Fruit fly (Drosophila melanogaster) whole organism, embryonic: ENCODE results near the gene Acbp6.
A peak's percentile ranks its signal among the peaks of the same experiment; 100 is the strongest.

Source experiments
- Atf6 ChIP-seq: fragments of 200-800 bp; sonication (Bioruptor generic); IDR thresholded peaks from 2 replicates; pipeline ENCODE4 v1.3.6; 2022; ENCODE audit warnings: missing biosample characterization, missing genetic modification characterization
- CG10366 ChIP-seq: fragments of 200-800 bp; sonication (Bioruptor generic); IDR thresholded peaks from 2 replicates; pipeline ENCODE4 v1.3.6; 2022; ENCODE audit warnings: missing biosample characterization, missing genetic modification characterization
- CG12942 ChIP-seq: fragments of 200-800 bp; sonication (Bioruptor generic); optimal IDR thresholded peaks from 3 replicates; lab custom pipeline; 2016; ENCODE audit warnings: missing biosample characterization, missing genetic modification characterization
- CG13775 ChIP-seq: fragments of 200-800 bp; sonication (Bioruptor generic); optimal IDR thresholded peaks from 3 replicates; lab custom pipeline; 2017; ENCODE audit warnings: missing biosample characterization, mild to moderate bottlenecking, missing genetic modification characterization
- CG14965 ChIP-seq: fragments of 200-800 bp; sonication (Bioruptor generic); optimal IDR thresholded peaks from 2 replicates; lab custom pipeline; 2016; ENCODE audit warnings: missing biosample characterization, missing genetic modification characterization, borderline replicate concordance
- CG1602 ChIP-seq: fragments of 200-800 bp; sonication (Bioruptor generic); optimal IDR thresholded peaks from 3 replicates; lab custom pipeline; 2016; ENCODE audit warnings: missing biosample characterization, missing genetic modification characterization
- CG16863 ChIP-seq: fragments of 200-800 bp; sonication (Bioruptor generic); optimal IDR thresholded peaks from 3 replicates; lab custom pipeline; 2016; ENCODE audit warnings: missing biosample characterization, missing genetic modification characterization
- CG17385 ChIP-seq: fragments of 200-800 bp; sonication (Bioruptor generic); optimal IDR thresholded peaks from 3 replicates; lab custom pipeline; 2018; ENCODE audit warnings: missing biosample characterization, mild to moderate bottlenecking, missing genetic modification characterization
- CG18011 ChIP-seq: fragments of 200-800 bp; sonication (Bioruptor generic); optimal IDR thresholded peaks from 2 replicates; lab custom pipeline; 2017; ENCODE audit warnings: missing biosample characterization, missing genetic modification characterization, mild to moderate bottlenecking, moderate library complexity, missing genotype
- CG1832 ChIP-seq: fragments of 200-800 bp; sonication (Bioruptor generic); optimal IDR thresholded peaks from 2 replicates; lab custom pipeline; 2017; ENCODE audit warnings: missing biosample characterization, mild to moderate bottlenecking, missing genetic modification characterization, inconsistent platforms
- CG18764 ChIP-seq: fragments of 200-800 bp; sonication (Bioruptor generic); optimal IDR thresholded peaks from 3 replicates; lab custom pipeline; 2016; ENCODE audit warnings: missing biosample characterization, missing genetic modification characterization
- CG2116 ChIP-seq: fragments of 200-800 bp; sonication (Bioruptor generic); optimal IDR thresholded peaks from 3 replicates; lab custom pipeline; 2018; ENCODE audit warnings: missing biosample characterization, mild to moderate bottlenecking, missing genetic modification characterization
- CG4360 ChIP-seq: fragments of 200-800 bp; sonication (Bioruptor generic); IDR thresholded peaks from 2 replicates; pipeline ENCODE4 v1.3.6; 2022; ENCODE audit warnings: missing biosample characterization, missing genetic modification characterization
- CG4617 ChIP-seq: fragments of 200-800 bp; sonication (Bioruptor generic); optimal IDR thresholded peaks from 3 replicates; lab custom pipeline; 2016; ENCODE audit warnings: missing biosample characterization, missing genetic modification characterization, borderline replicate concordance
- CG4707 ChIP-seq: fragments of 200-800 bp; sonication (Bioruptor generic); optimal IDR thresholded peaks from 2 replicates; lab custom pipeline; 2018; ENCODE audit warnings: missing biosample characterization, mild to moderate bottlenecking, missing genetic modification characterization, moderate library complexity
- CG8924 ChIP-seq: fragments of 200-800 bp; optimal IDR thresholded peaks from 3 replicates; lab custom pipeline; 2019; ENCODE audit warnings: missing biosample characterization, mild to moderate bottlenecking, missing genetic modification characterization, moderate library complexity
- CG9797 ChIP-seq: fragments of 200-800 bp; sonication (Bioruptor generic); optimal IDR thresholded peaks from 3 replicates; lab custom pipeline; 2018; ENCODE audit warnings: missing biosample characterization, mild to moderate bottlenecking, missing genetic modification characterization
- CkIIα-i1 ChIP-seq: fragments of 200-800 bp; sonication (Bioruptor generic); IDR thresholded peaks from 2 replicates; pipeline ENCODE4 v1.3.6; 2022; ENCODE audit warnings: missing biosample characterization, missing genetic modification characterization
- Eip74EF ChIP-seq, 2 experiments: fragments of 200-800 bp in 1 of 2; fragments of >200 bp in 1 of 2; sonication (Bioruptor generic) in 1 of 2; optimal IDR thresholded peaks; 2 replicates each; lab custom pipeline; 2017 to 2019; ENCODE audit warnings: missing biosample characterization in 2 of 2, missing genetic modification characterization in 2 of 2, mild to moderate bottlenecking in 1 of 2, moderate library complexity in 1 of 2
- Ets97D ChIP-seq: fragments of 200-800 bp; sonication (Bioruptor generic); optimal IDR thresholded peaks from 3 replicates; lab custom pipeline; 2016; ENCODE audit warnings: missing biosample characterization, missing genetic modification characterization
- Mes4 ChIP-seq: fragments of 200-800 bp; sonication (Bioruptor generic); optimal IDR thresholded peaks from 2 replicates; lab custom pipeline; 2016; ENCODE audit warnings: missing biosample characterization, missing genetic modification characterization
- NC2α ChIP-seq: fragments of 200-800 bp; sonication (Bioruptor generic); optimal IDR thresholded peaks from 2 replicates; lab custom pipeline; 2016; ENCODE audit warnings: missing biosample characterization, missing genetic modification characterization
- Oaz ChIP-seq: fragments of 200-800 bp; sonication (Bioruptor generic); IDR thresholded peaks from 2 replicates; pipeline ENCODE4 v1.3.6; 2022; ENCODE audit warnings: missing biosample characterization, missing genetic modification characterization
- Sox100B ChIP-seq: fragments of 200-800 bp; sonication (Bioruptor generic); optimal IDR thresholded peaks from 3 replicates; lab custom pipeline; 2018; ENCODE audit warnings: missing biosample characterization, mild to moderate bottlenecking, missing genetic modification characterization
- Stat92E ChIP-seq, 3 experiments: fragments of >200 bp in 2 of 3; fragments of 200-800 bp in 1 of 3; sonication (Bioruptor generic) in 1 of 3; optimal IDR thresholded peaks; 2 replicates each; lab custom pipeline; 2017 to 2019; ENCODE audit warnings: missing biosample characterization in 3 of 3, missing genetic modification characterization in 3 of 3, mild to moderate bottlenecking in 1 of 3, moderate library complexity in 1 of 3
- Vsx1 ChIP-seq: fragments of 200-800 bp; sonication (Bioruptor generic); optimal IDR thresholded peaks from 2 replicates; lab custom pipeline; 2017; ENCODE audit warnings: missing biosample characterization, mild to moderate bottlenecking, missing genetic modification characterization, missing genetic modification reagents
- ase ChIP-seq: fragments of 200-800 bp; sonication (Bioruptor generic); IDR thresholded peaks from 3 replicates; pipeline ENCODE4 v1.3.6; 2022; ENCODE audit warnings: missing biosample characterization, missing genetic modification characterization
- ato ChIP-seq: fragments of 200-800 bp; sonication (Bioruptor generic); IDR thresholded peaks from 2 replicates; pipeline ENCODE4 v1.3.6; 2022; ENCODE audit warnings: missing biosample characterization, missing genetic modification characterization; ENCODE audit not compliant: partially characterized antibody
- bigmax ChIP-seq: fragments of 200-800 bp; sonication (Bioruptor generic); optimal IDR thresholded peaks from 2 replicates; lab custom pipeline; 2018; ENCODE audit warnings: missing biosample characterization, mild to moderate bottlenecking, missing genetic modification characterization
- bowl ChIP-seq: fragments of 200-800 bp; sonication (Bioruptor generic); IDR thresholded peaks from 2 replicates; pipeline ENCODE4 v1.3.6; 2022; ENCODE audit warnings: missing biosample characterization, missing genetic modification characterization
- br ChIP-seq: fragments of >200 bp; optimal IDR thresholded peaks from 2 replicates; lab custom pipeline; 2017
- btn ChIP-seq: fragments of 200-800 bp; sonication (Bioruptor generic); optimal IDR thresholded peaks from 2 replicates; lab custom pipeline; 2016; ENCODE audit warnings: missing biosample characterization, missing genetic modification characterization
- cg ChIP-seq: fragments of 200-800 bp; sonication (Bioruptor generic); optimal IDR thresholded peaks from 3 replicates; lab custom pipeline; 2019; ENCODE audit warnings: missing biosample characterization, mild to moderate bottlenecking, missing genetic modification characterization, moderate library complexity
- dan ChIP-seq: fragments of 200-800 bp; sonication (Bioruptor generic); IDR thresholded peaks from 2 replicates; pipeline ENCODE4 v1.3.6; 2022; ENCODE audit warnings: missing biosample characterization, missing genetic modification characterization
- ems ChIP-seq: fragments of 200-800 bp; sonication (Bioruptor generic); optimal IDR thresholded peaks from 3 replicates; lab custom pipeline; 2016; ENCODE audit warnings: missing biosample characterization, missing genetic modification characterization
- fd3F ChIP-seq: fragments of 200-800 bp; sonication (Bioruptor generic); optimal IDR thresholded peaks from 2 replicates; lab custom pipeline; 2018; ENCODE audit warnings: missing biosample characterization, mild to moderate bottlenecking, missing genetic modification characterization, moderate library complexity
- grau ChIP-seq: fragments of 200-800 bp; optimal IDR thresholded peaks from 3 replicates; lab custom pipeline; 2019; ENCODE audit warnings: missing biosample characterization, mild to moderate bottlenecking, missing genetic modification characterization, moderate library complexity
- gsb-n ChIP-seq: fragments of 200-800 bp; sonication (Bioruptor generic); optimal IDR thresholded peaks from 3 replicates; lab custom pipeline; 2018; ENCODE audit warnings: missing biosample characterization, mild to moderate bottlenecking, missing genetic modification characterization
- h ChIP-seq: fragments of >200 bp; optimal IDR thresholded peaks from 2 replicates; lab custom pipeline; 2017
- ind ChIP-seq: fragments of 200-800 bp; sonication (Bioruptor generic); optimal IDR thresholded peaks from 3 replicates; lab custom pipeline; 2016; ENCODE audit warnings: missing biosample characterization, missing genetic modification characterization
- kay ChIP-seq: fragments of 200-800 bp; sonication (Bioruptor generic); optimal IDR thresholded peaks from 2 replicates; lab custom pipeline; 2016; ENCODE audit warnings: missing biosample characterization, missing genetic modification characterization
- lov ChIP-seq, 2 experiments: fragments of 200-800 bp in 1 of 2; fragments of >200 bp in 1 of 2; sonication (Bioruptor generic) in 1 of 2; IDR thresholded peaks in 1 of 2; optimal IDR thresholded peaks in 1 of 2; 2 replicates in 1 of 2; 3 replicates in 1 of 2; pipeline versions ENCODE4 v1.3.6 to Lab custom; 2017 to 2022; ENCODE audit warnings: missing biosample characterization in 1 of 2, missing genetic modification characterization in 1 of 2
- pnt ChIP-seq: fragments of 200-800 bp; sonication (Bioruptor generic); optimal IDR thresholded peaks from 3 replicates; lab custom pipeline; 2016; ENCODE audit warnings: missing biosample characterization, missing genetic modification characterization
- pzg ChIP-seq: fragments of 200-800 bp; sonication (Bioruptor generic); optimal IDR thresholded peaks from 3 replicates; lab custom pipeline; 2018; ENCODE audit warnings: missing biosample characterization, mild to moderate bottlenecking, missing genetic modification characterization, moderate library complexity
- ro ChIP-seq: fragments of 200-800 bp; sonication (Bioruptor generic); IDR thresholded peaks from 2 replicates; pipeline ENCODE4 v1.3.6; 2022; ENCODE audit warnings: missing biosample characterization, missing genetic modification characterization
- tna ChIP-seq: fragments of 200-800 bp; sonication (Bioruptor generic); IDR thresholded peaks from 2 replicates; pipeline ENCODE4 v1.3.6; 2022; ENCODE audit warnings: missing biosample characterization, missing genetic modification characterization; ENCODE audit not compliant: partially characterized antibody
- trem ChIP-seq: fragments of 200-800 bp; optimal IDR thresholded peaks from 3 replicates; lab custom pipeline; 2019; ENCODE audit warnings: missing biosample characterization, mild to moderate bottlenecking, missing genetic modification characterization, moderate library complexity
- unpg ChIP-seq: fragments of 200-800 bp; sonication (Bioruptor generic); optimal IDR thresholded peaks from 3 replicates; lab custom pipeline; 2018; ENCODE audit warnings: missing biosample characterization, mild to moderate bottlenecking, missing genetic modification characterization, moderate library complexity
- vnd ChIP-seq: fragments of 200-800 bp; sonication (Bioruptor generic); IDR thresholded peaks from 3 replicates; pipeline ENCODE4 v1.3.6; 2022; ENCODE audit warnings: missing biosample characterization, missing genetic modification characterization; ENCODE audit not compliant: partially characterized antibody
- wor ChIP-seq: fragments of 200-800 bp; sonication (Bioruptor generic); IDR thresholded peaks from 2 replicates; pipeline ENCODE4 v1.3.6; 2022; ENCODE audit warnings: missing biosample characterization, missing genetic modification characterization

Acbp6 gene

dm6 chr3L:7090764-7091163 is 37.9 kb upstream of the Acbp6 start (continued):
- peak; percentile 71 for TF ChIP-seq ind (GFP tag; lab: Kevin White, UChicago)
- peak; percentile 5 for TF ChIP-seq gsb-n (tag; lab: Kevin White, UChicago)
- TF ChIP-seq ato (GFP tag; lab: Robert Waterston, UW), result no peak
- TF ChIP-seq CG2116 (GFP tag; lab: Kevin White, UChicago), result no peak
- no peak for TF ChIP-seq CG9797 (GFP tag; lab: Kevin White, UChicago)
- TF ChIP-seq Oaz (GFP tag; lab: Robert Waterston, UW), result peak; percentile 68
- peak; percentile 72 for TF ChIP-seq unpg (GFP tag; lab: Kevin White, UChicago)
- TF ChIP-seq Atf6 (GFP tag; lab: Robert Waterston, UW), result no peak; the same call in 1 of the 2 replicates
- TF ChIP-seq kay (GFP tag; lab: Kevin White, UChicago), result peak; percentile 30
- peak in 1 of 2 experiments; percentile 73 for TF ChIP-seq Eip74EF (GFP tag; optimal IDR thresholded peaks at IDR 0.05; lab: Kevin White, UChicago)
- TF ChIP-seq CG18764 (GFP tag; lab: Kevin White, UChicago), result peak; percentile 52
- no peak for TF ChIP-seq lov (optimal IDR thresholded peaks at IDR 0.05; lab: Kevin White, UChicago)
- 0 out of 3 replicates have a peak, but pooled peaks have one; percentile 29 for TF ChIP-seq lov (GFP tag; IDR thresholded peaks at IDR 0.05; lab: Robert Waterston, UW)
- no peak for TF ChIP-seq CG18011 (GFP tag; lab: Kevin White, UChicago)
- TF ChIP-seq CG4360 (GFP tag; lab: Robert Waterston, UW), result peak; percentile 50; the same call in 1 of the 2 replicates
- TF ChIP-seq trem (tag; lab: Kevin White, UChicago), result peak; percentile 35
- no peak for TF ChIP-seq NC2α (GFP tag; lab: Kevin White, UChicago)
- no peak for TF ChIP-seq CG1832 (GFP tag; lab: Kevin White, UChicago)
- peak; percentile 25 for TF ChIP-seq Vsx1 (GFP tag; lab: Kevin White, UChicago)
- peak; percentile 17 for TF ChIP-seq CG1602 (GFP tag; lab: Kevin White, UChicago)
- TF ChIP-seq bigmax (GFP tag; lab: Kevin White, UChicago), result no peak
- peak; percentile 27 for TF ChIP-seq CG16863 (GFP tag; lab: Kevin White, UChicago)
- TF ChIP-seq pzg (GFP tag; lab: Kevin White, UChicago), result no peak
- peak; percentile 39 for TF ChIP-seq CG8924 (tag; lab: Kevin White, UChicago)
- TF ChIP-seq fd3F, result peak; percentile 9
- TF ChIP-seq grau (tag; lab: Kevin White, UChicago), result peak; percentile 53
- no peak for TF ChIP-seq Mes4 (GFP tag; lab: Kevin White, UChicago)
- TF ChIP-seq CG14965 (GFP tag; lab: Kevin White, UChicago), result no peak
- TF ChIP-seq Ets97D (GFP tag; lab: Kevin White, UChicago), result no peak
- 0 out of 2 replicates have a peak, but pooled peaks have one; percentile 29 for TF ChIP-seq wor (GFP tag; lab: Robert Waterston, UW)
- peak; percentile 10 for TF ChIP-seq CG12942 (GFP tag; lab: Kevin White, UChicago)
- no peak for TF ChIP-seq vnd (GFP tag; lab: Robert Waterston, UW)
- TF ChIP-seq CG17385 (GFP tag; lab: Kevin White, UChicago), result peak; percentile 52
- peak; percentile 71 for TF ChIP-seq Sox100B
- TF ChIP-seq h, result no peak
- no peak for TF ChIP-seq CG4707 (GFP tag; lab: Kevin White, UChicago)
- TF ChIP-seq ase (GFP tag; lab: Robert Waterston, UW), result peak; percentile 80; the same call in 2 of the 3 replicates
- TF ChIP-seq br (lab: Kevin White, UChicago), result no peak
- peak; percentile 62 for TF ChIP-seq ems
- TF ChIP-seq pnt (GFP tag; lab: Kevin White, UChicago), result peak; percentile 44
- TF ChIP-seq tna (GFP tag; lab: Robert Waterston, UW), result no peak
- no peak for TF ChIP-seq Stat92E (GFP tag; optimal IDR thresholded peaks at IDR 0.05; lab: Kevin White, UChicago)
- TF ChIP-seq dan (GFP tag; lab: Robert Waterston, UW), result no peak
- TF ChIP-seq ro (GFP tag; lab: Robert Waterston, UW), result peak; percentile 62; the same call in 1 of the 2 replicates
- TF ChIP-seq CG13775 (GFP tag; lab: Kevin White, UChicago), result no peak
- peak; percentile 58 for TF ChIP-seq CG10366
- no peak for TF ChIP-seq CG4617 (GFP tag; lab: Kevin White, UChicago)
- TF ChIP-seq CkIIα-i1 (GFP tag; lab: Robert Waterston, UW), result no peak
- TF ChIP-seq cg, result no peak
- TF ChIP-seq bowl, result no peak
- TF ChIP-seq btn, result peak; percentile 54
